Worm (Caenorhabditis elegans) whole organism, early embryonic: ENCODE data around the gene osm-8.

Experiments used
- B0310.2 ChIP-seq: sonication (generic microtip); optimal IDR thresholded peaks from 2 replicates; lab custom pipeline; 2016; ENCODE audit warnings: mild to moderate bottlenecking, missing genetic modification characterization, missing compliant biosample characterization
- aly-1 ChIP-seq: sonication (generic microtip); optimal IDR thresholded peaks from 2 replicates; lab custom pipeline; 2016; ENCODE audit warnings: missing genetic modification characterization, missing compliant biosample characterization
- ama-1 ChIP-seq: fragments of 150-350 bp; optimal IDR thresholded peaks from 2 replicates; lab custom pipeline; 2014
- ceh-13 ChIP-seq: fragments of 200-800 bp; sonication (Bioruptor generic); optimal IDR thresholded peaks from 2 replicates; lab custom pipeline; 2018; ENCODE audit warnings: mild to moderate bottlenecking, missing genetic modification characterization, missing compliant biosample characterization
- ets-7 ChIP-seq: sonication (generic microtip); optimal IDR thresholded peaks from 2 replicates; lab custom pipeline; 2016; ENCODE audit warnings: missing genotype, missing genetic modification characterization, missing compliant biosample characterization
- flt-1 ChIP-seq: fragments of 200-800 bp; sonication (Bioruptor generic); IDR thresholded peaks from 2 replicates; pipeline ENCODE4 v1.3.6; 2022; ENCODE audit warnings: missing genetic modification characterization, missing compliant biosample characterization
- hmg-4 ChIP-seq: fragments of 200-800 bp; sonication (Bioruptor generic); optimal IDR thresholded peaks from 2 replicates; lab custom pipeline; 2018; ENCODE audit warnings: mild to moderate bottlenecking, missing genetic modification characterization, missing compliant biosample characterization
- hnd-1 ChIP-seq: sonication (generic microtip); optimal IDR thresholded peaks from 2 replicates; lab custom pipeline; 2016; ENCODE audit warnings: missing genetic modification characterization, missing compliant biosample characterization
- scrt-1 ChIP-seq: fragments of 200-800 bp; sonication (Bioruptor generic); IDR thresholded peaks from 2 replicates; pipeline ENCODE4 v1.3.6; 2022; ENCODE audit warnings: missing genetic modification characterization, missing compliant biosample characterization
- sea-1 ChIP-seq: fragments of 200-800 bp; sonication (Bioruptor generic); conservative IDR thresholded peaks from 2 replicates; pipeline ENCODE4 v1.3.6; 2022; ENCODE audit warnings: missing genetic modification characterization, missing compliant biosample characterization
- tbx-37 ChIP-seq: fragments of 200-800 bp; sonication (Bioruptor generic); conservative IDR thresholded peaks from 2 replicates; pipeline ENCODE4 v1.3.6; 2022; ENCODE audit warnings: missing genetic modification reagents, missing genetic modification characterization, missing compliant biosample characterization
- tra-4 ChIP-seq: sonication (generic microtip); optimal IDR thresholded peaks from 2 replicates; lab custom pipeline; 2017; ENCODE audit warnings: missing genetic modification characterization, missing compliant biosample characterization

ce11 chrII:7631677-7632210 lies 26.5 kb upstream of the osm-8 start:
- TF ChIP-seq ama-1 (lab: Kevin White, UChicago) (no peak), aly-1 (tag; lab: Kevin White, UChicago) (no peak), tbx-37 (GFP tag; lab: Robert Waterston, UW) (no peak), hnd-1 (tag; lab: Kevin White, UChicago) (no peak), ets-7 (no peak), hmg-4 (no peak), flt-1 (no peak), B0310.2 (tag; lab: Kevin White, UChicago) (no peak), scrt-1 (GFP tag; lab: Robert Waterston, UW) (no peak), sea-1 (GFP tag; lab: Robert Waterston, UW) (no peak), ceh-13 (GFP tag; lab: Kevin White, UChicago) (no peak), tra-4 (tag; lab: Kevin White, UChicago) (no peak)
